Worm (Caenorhabditis elegans) whole organism, mixed stage, embryonic: ENCODE measurements around the gene Y42H9B.3.

Source experiments
- M03D4.4 ChIP-seq: sonication (generic microtip); optimal IDR thresholded peaks from 2 replicates; lab custom pipeline; 2017; ENCODE audit warnings: mild to moderate bottlenecking, missing genetic modification characterization, missing compliant biosample characterization
- bed-3 ChIP-seq: fragments of 200-800 bp; sonication (Bioruptor generic); optimal IDR thresholded peaks from 3 replicates; lab custom pipeline; 2018; ENCODE audit warnings: mild to moderate bottlenecking, missing genetic modification characterization, moderate library complexity, missing compliant biosample characterization
- ceh-39 ChIP-seq: fragments of 150-350 bp; optimal IDR thresholded peaks from 2 replicates; lab custom pipeline; 2014; ENCODE audit warnings: missing biosample characterization, missing genetic modification characterization
- ceh-43 ChIP-seq: fragments of 200-800 bp; sonication (Bioruptor generic); optimal IDR thresholded peaks from 2 replicates; lab custom pipeline; 2018; ENCODE audit warnings: mild to moderate bottlenecking, missing genetic modification characterization, moderate library complexity, missing compliant biosample characterization
- ceh-83 ChIP-seq: fragments of 200-800 bp; sonication (Bioruptor generic); optimal IDR thresholded peaks from 2 replicates; lab custom pipeline; 2018; ENCODE audit warnings: mild to moderate bottlenecking, missing genetic modification characterization, missing compliant biosample characterization
- ces-1 ChIP-seq: fragments of 150-350 bp; optimal IDR thresholded peaks from 2 replicates; lab custom pipeline; 2014; ENCODE audit warnings: missing biosample characterization, missing genetic modification reagents, missing genetic modification characterization
- cnd-1 ChIP-seq: fragments of 200-800 bp; sonication (Bioruptor generic); optimal IDR thresholded peaks from 2 replicates; lab custom pipeline; 2018; ENCODE audit warnings: mild to moderate bottlenecking, missing genetic modification characterization, missing compliant biosample characterization
- drap-1 ChIP-seq: fragments of 200-800 bp; sonication (Bioruptor generic); optimal IDR thresholded peaks from 3 replicates; lab custom pipeline; 2018; ENCODE audit warnings: mild to moderate bottlenecking, missing genetic modification characterization, missing compliant biosample characterization
- elt-1 ChIP-seq: sonication (generic microtip); optimal IDR thresholded peaks from 2 replicates; lab custom pipeline; 2017; ENCODE audit warnings: missing genetic modification characterization, mild to moderate bottlenecking, missing compliant biosample characterization, antibody characterized with exemption, moderate library complexity, borderline replicate concordance; ENCODE audit not compliant: insufficient read depth
- elt-3 ChIP-seq: fragments of 150-350 bp; optimal IDR thresholded peaks from 2 replicates; lab custom pipeline; 2014; ENCODE audit warnings: missing biosample characterization, missing genetic modification characterization
- flh-1 ChIP-seq: fragments of 200-800 bp; sonication (Bioruptor generic); optimal IDR thresholded peaks from 2 replicates; lab custom pipeline; 2018; ENCODE audit warnings: mild to moderate bottlenecking, missing genetic modification characterization, moderate library complexity, missing compliant biosample characterization
- ham-2 ChIP-seq: fragments of 200-800 bp; sonication (Bioruptor generic); optimal IDR thresholded peaks from 2 replicates; lab custom pipeline; 2018; ENCODE audit warnings: mild to moderate bottlenecking, missing genetic modification characterization, missing compliant biosample characterization
- hlh-1 ChIP-seq: fragments of 150-350 bp; optimal IDR thresholded peaks from 2 replicates; lab custom pipeline; 2014; ENCODE audit warnings: missing biosample characterization, missing genetic modification reagents, missing genetic modification characterization
- lin-13 ChIP-seq: fragments of 150-350 bp; optimal IDR thresholded peaks from 2 replicates; lab custom pipeline; 2014; ENCODE audit warnings: missing biosample characterization, missing genetic modification characterization
- lin-32 ChIP-seq: fragments of 200-800 bp; sonication (Bioruptor generic); optimal IDR thresholded peaks from 2 replicates; lab custom pipeline; 2018; ENCODE audit warnings: mild to moderate bottlenecking, missing genetic modification characterization, missing compliant biosample characterization
- lsy-2 ChIP-seq: fragments of 150-350 bp; optimal IDR thresholded peaks from 2 replicates; lab custom pipeline; 2014; ENCODE audit warnings: missing biosample characterization, missing genetic modification characterization
- mab-5 ChIP-seq: fragments of 150-350 bp; optimal IDR thresholded peaks from 2 replicates; lab custom pipeline; 2014; ENCODE audit warnings: missing biosample characterization, missing genetic modification characterization
- mls-2 ChIP-seq: sonication (generic microtip); optimal IDR thresholded peaks from 2 replicates; lab custom pipeline; 2016; ENCODE audit warnings: mild to moderate bottlenecking, missing genetic modification characterization, moderate library complexity, missing compliant biosample characterization
- nhr-12 ChIP-seq: fragments of 150-350 bp; optimal IDR thresholded peaks from 2 replicates; lab custom pipeline; 2014; ENCODE audit warnings: missing biosample characterization, missing genetic modification characterization
- nhr-2 ChIP-seq: fragments of 150-350 bp; optimal IDR thresholded peaks from 2 replicates; lab custom pipeline; 2014; ENCODE audit warnings: missing biosample characterization, missing genetic modification characterization
- nhr-237 ChIP-seq: fragments of 150-350 bp; optimal IDR thresholded peaks from 2 replicates; lab custom pipeline; 2014; ENCODE audit warnings: missing biosample characterization, missing genetic modification characterization
- nhr-28 ChIP-seq: fragments of 150-350 bp; optimal IDR thresholded peaks from 2 replicates; lab custom pipeline; 2014; ENCODE audit warnings: missing biosample characterization, missing genetic modification characterization
- pha-4 ChIP-seq: fragments of 150-350 bp; optimal IDR thresholded peaks from 2 replicates; lab custom pipeline; 2018; ENCODE audit warnings: missing biosample characterization, missing genetic modification reagents, missing genetic modification characterization
- sem-2 ChIP-seq: fragments of 200-800 bp; sonication (Bioruptor generic); optimal IDR thresholded peaks from 2 replicates; lab custom pipeline; 2018; ENCODE audit warnings: mild to moderate bottlenecking, missing genetic modification characterization, missing compliant biosample characterization
- snpc-4 ChIP-seq: fragments of 150-350 bp; optimal IDR thresholded peaks from 2 replicates; lab custom pipeline; 2014; ENCODE audit warnings: missing biosample characterization, missing genetic modification characterization
- tbx-8 ChIP-seq: fragments of 200-800 bp; sonication (Bioruptor generic); optimal IDR thresholded peaks from 2 replicates; lab custom pipeline; 2018; ENCODE audit warnings: mild to moderate bottlenecking, missing genetic modification characterization, moderate library complexity, missing compliant biosample characterization
- unc-120 ChIP-seq: sonication (generic microtip); optimal IDR thresholded peaks from 2 replicates; lab custom pipeline; 2017; ENCODE audit warnings: missing genetic modification characterization, missing compliant biosample characterization; ENCODE audit not compliant: poor library complexity, severe bottlenecking
- unc-39 ChIP-seq: fragments of 150-350 bp; optimal IDR thresholded peaks from 2 replicates; lab custom pipeline; 2014; ENCODE audit warnings: missing biosample characterization, missing genetic modification characterization
- unc-62 ChIP-seq: fragments of 150-350 bp; optimal IDR thresholded peaks from 2 replicates; lab custom pipeline; 2014; ENCODE audit warnings: missing biosample characterization, missing genetic modification reagents, missing genetic modification characterization
- zip-8 ChIP-seq: fragments of 150-350 bp; optimal IDR thresholded peaks from 2 replicates; lab custom pipeline; 2014; ENCODE audit warnings: missing biosample characterization, missing genetic modification characterization

Y42H9B.3 gene

DNA sequence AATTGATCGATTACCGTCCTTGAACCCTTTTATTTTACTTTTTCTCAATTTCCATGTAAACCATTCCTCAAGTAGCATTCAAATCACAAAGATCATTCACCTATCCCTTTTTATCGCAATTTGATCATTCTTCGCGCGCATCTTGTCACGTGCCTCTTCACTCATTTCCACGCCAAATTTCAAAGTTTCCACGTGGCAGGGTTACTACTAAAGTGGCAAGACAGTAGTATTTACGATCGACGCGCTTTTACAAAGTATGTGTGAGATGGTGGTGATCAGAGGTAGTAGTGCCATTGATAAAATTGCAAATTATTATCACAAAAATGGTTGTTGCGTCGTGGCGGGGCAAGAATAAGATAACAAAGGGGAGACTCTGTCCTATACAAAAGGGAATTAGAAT is 16.1 kb upstream of the Y42H9B.3 start:
- TF ChIP-seq ces-1 (GFP tag; lab: Kevin White, UChicago): no peak
- TF ChIP-seq lin-32 (GFP tag; lab: Kevin White, UChicago): no peak
- TF ChIP-seq bed-3 (GFP tag; lab: Kevin White, UChicago): no peak
- no peak for TF ChIP-seq lin-13 (tag; lab: Kevin White, UChicago)
- no peak for TF ChIP-seq nhr-12 (tag; lab: Kevin White, UChicago)

ce11 chrIV:8027293-8027866 is 15.2 kb upstream of the Y42H9B.3 start:
- TF ChIP-seq unc-120 (tag; lab: Kevin White, UChicago): no peak
- no peak for TF ChIP-seq unc-39
- TF ChIP-seq cnd-1 (tag; lab: Kevin White, UChicago): no peak
- no peak for TF ChIP-seq drap-1 (GFP tag; lab: Kevin White, UChicago)
- no peak for TF ChIP-seq bed-3 (GFP tag; lab: Kevin White, UChicago)
- TF ChIP-seq elt-3 (tag; lab: Kevin White, UChicago): no peak

DNA sequence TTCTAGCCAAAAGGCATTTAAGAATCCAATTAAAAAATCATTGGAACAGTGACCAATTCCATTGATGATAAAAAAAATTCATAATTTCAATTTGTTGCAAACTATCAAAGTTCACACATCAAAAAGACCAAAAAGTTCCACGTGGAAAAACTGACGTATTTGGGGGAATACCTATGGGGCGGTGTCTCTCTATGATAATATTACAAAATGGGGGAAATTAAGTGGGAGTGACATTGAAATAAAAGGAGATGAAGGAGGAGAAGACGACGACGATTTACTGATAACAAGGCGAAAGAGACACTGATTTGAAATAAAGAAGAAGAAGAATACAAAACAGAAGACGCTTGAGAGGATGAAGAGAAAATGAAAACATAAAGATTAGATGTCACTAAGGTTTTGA is 14.1 kb upstream of the Y42H9B.3 start:
- no peak for TF ChIP-seq mab-5 (tag; lab: Kevin White, UChicago)
- TF ChIP-seq unc-120 (tag; lab: Kevin White, UChicago): no peak
- no peak for TF ChIP-seq tbx-8
- no peak for TF ChIP-seq ces-1 (GFP tag; lab: Kevin White, UChicago)

DNA sequence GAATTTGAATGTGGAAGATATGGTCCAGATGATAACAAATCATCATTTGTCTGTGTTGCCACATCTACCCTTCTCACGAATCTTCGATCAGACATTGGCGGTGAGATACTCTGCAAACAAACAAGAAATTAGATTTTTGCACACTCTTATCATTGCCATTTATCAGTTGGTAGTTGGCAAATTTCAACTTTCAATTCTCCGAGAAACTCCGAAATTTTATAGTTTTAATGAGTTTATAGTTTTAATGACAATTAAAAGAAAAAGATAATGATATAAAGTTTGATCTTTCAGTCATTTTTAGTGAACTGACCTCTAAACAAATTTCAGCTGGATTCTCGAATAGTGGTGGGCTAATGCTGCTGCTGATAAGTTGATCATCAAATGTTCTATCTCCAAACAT is 11.6 kb upstream of the Y42H9B.3 start:
- TF ChIP-seq hlh-1 (tag; lab: Kevin White, UChicago): no peak
- TF ChIP-seq ceh-43 (GFP tag; lab: Kevin White, UChicago): no peak
- TF ChIP-seq mls-2: no peak
- TF ChIP-seq ham-2 (GFP tag; lab: Kevin White, UChicago): no peak
- TF ChIP-seq flh-1 (GFP tag; lab: Kevin White, UChicago): no peak
- no peak for TF ChIP-seq lin-13 (tag; lab: Kevin White, UChicago)
- TF ChIP-seq lsy-2 (tag; lab: Kevin White, UChicago): no peak
- TF ChIP-seq nhr-12 (tag; lab: Kevin White, UChicago): no peak
- TF ChIP-seq snpc-4 (tag; lab: Kevin White, UChicago): no peak
- no peak for TF ChIP-seq nhr-237 (tag; lab: Kevin White, UChicago)
- TF ChIP-seq ceh-83 (GFP tag; lab: Kevin White, UChicago): no peak
- TF ChIP-seq mab-5 (tag; lab: Kevin White, UChicago): no peak
- TF ChIP-seq elt-1 (tag; lab: Kevin White, UChicago): no peak
- TF ChIP-seq M03D4.4 (tag; lab: Kevin White, UChicago): no peak
- no peak for TF ChIP-seq drap-1 (GFP tag; lab: Kevin White, UChicago)
- TF ChIP-seq sem-2 (GFP tag; lab: Kevin White, UChicago): no peak

- no peak for TF ChIP-seq ceh-43 (GFP tag; lab: Kevin White, UChicago)
- no peak for TF ChIP-seq drap-1 (GFP tag; lab: Kevin White, UChicago)
Observed at ce11 chrIV:8022035-8022673, 9.9 kb upstream of the Y42H9B.3 start, which contains the start of gene C26B2.2. C26B2.2 (minus strand) TSS chrIV:8022122.

ce11 chrIV:8019772-8020496 is 7.7 kb upstream of the Y42H9B.3 start, which contains the start of gene dnc-4:
dnc-4 (minus strand) TSS chrIV:8019808.
- TF ChIP-seq ham-2 (GFP tag; lab: Kevin White, UChicago) (no peak), nhr-2 (tag; lab: Kevin White, UChicago) (no peak), nhr-237 (tag; lab: Kevin White, UChicago) (no peak), ces-1 (GFP tag; lab: Kevin White, UChicago) (peak; percentile 75), unc-62 (GFP tag; lab: Kevin White, UChicago) (no peak), ceh-39 (tag; lab: Kevin White, UChicago) (no peak), pha-4 (tag; lab: Kevin White, UChicago) (no peak), M03D4.4 (tag; lab: Kevin White, UChicago) (no peak), nhr-28 (no peak), snpc-4 (tag; lab: Kevin White, UChicago) (no peak), unc-120 (tag; lab: Kevin White, UChicago) (no peak), zip-8 (tag; lab: Kevin White, UChicago) (peak; percentile 85), hlh-1 (tag; lab: Kevin White, UChicago) (no peak)
